Worm (Caenorhabditis elegans): ENCODE data around the gene F35D11.1.

Gene F35D11.1

ce11 chrII:4626606-4627005, at the start of gene F35D11.1:
Gene F35D11.1 (plus strand): TSS chrII:4626906.
- no peak for TF ChIP-seq gmeb-2 (tag; optimal IDR thresholded peaks at IDR 0.05)
- TF ChIP-seq odd-2 (tag; optimal IDR thresholded peaks at IDR 0.05) = no peak
- TF ChIP-seq dve-1 (tag; optimal IDR thresholded peaks at IDR 0.05) = no peak
- no peak for TF ChIP-seq syd-9 (tag; optimal IDR thresholded peaks at IDR 0.05)
- no peak for TF ChIP-seq ceh-48 (tag; optimal IDR thresholded peaks at IDR 0.05)
- no peak for TF ChIP-seq ztf-16 (tag; optimal IDR thresholded peaks at IDR 0.05)
- TF ChIP-seq fkh-10 (GFP tag; optimal IDR thresholded peaks at IDR 0.05) = no peak
- no peak for TF ChIP-seq fkh-6 (tag; optimal IDR thresholded peaks at IDR 0.05)
- TF ChIP-seq ceh-24 (tag; optimal IDR thresholded peaks at IDR 0.05) = no peak
- TF ChIP-seq unc-3 (GFP tag; conservative IDR thresholded peaks at IDR 0.05) = no peak
- no peak for TF ChIP-seq unc-3 (tag; optimal IDR thresholded peaks at IDR 0.05)
- TF ChIP-seq eyg-1 (tag; optimal IDR thresholded peaks at IDR 0.05) = no peak
- TF ChIP-seq pqm-1 (tag; optimal IDR thresholded peaks at IDR 0.05) = no peak
- no peak for TF ChIP-seq unc-42 (tag; optimal IDR thresholded peaks at IDR 0.05)
- TF ChIP-seq sdc-2 (tag; optimal IDR thresholded peaks at IDR 0.05) = no peak
- no peak for TF ChIP-seq lin-11 (tag; optimal IDR thresholded peaks at IDR 0.05)
- no peak for TF ChIP-seq pha-4 (tag; optimal IDR thresholded peaks at IDR 0.05)
- TF ChIP-seq elt-2 (tag; optimal IDR thresholded peaks at IDR 0.05) = no peak

ce11 chrII:4577391-4577790, 49.3 kb upstream of the F35D11.1 start:
- no peak for TF ChIP-seq unc-86 (tag; optimal IDR thresholded peaks at IDR 0.05)
- peak; percentile 30 for TF ChIP-seq tbx-2 (tag; optimal IDR thresholded peaks at IDR 0.05)

- TF ChIP-seq hlh-13 (GFP tag; optimal IDR thresholded peaks at IDR 0.05) (no peak), syd-9 (tag; optimal IDR thresholded peaks at IDR 0.05) (no peak), unc-42 (tag; optimal IDR thresholded peaks at IDR 0.05) (peak; percentile 62), lin-11 (tag; optimal IDR thresholded peaks at IDR 0.05) (no peak), ets-4 (tag; optimal IDR thresholded peaks at IDR 0.05) (no peak), fkh-10 (GFP tag; optimal IDR thresholded peaks at IDR 0.05) (no peak), hlh-8 (tag; optimal IDR thresholded peaks at IDR 0.05) (no peak), sox-4 (tag; optimal IDR thresholded peaks at IDR 0.05) (no peak), dmd-4 (tag; optimal IDR thresholded peaks at IDR 0.05; ENCODE audit: borderline replicate concordance) (no peak), lim-6 (tag; optimal IDR thresholded peaks at IDR 0.05) (no peak), pax-1 (tag; optimal IDR thresholded peaks at IDR 0.05) (no peak), unc-3 (GFP tag; conservative IDR thresholded peaks at IDR 0.05) (peak; percentile 63), unc-3 (tag; optimal IDR thresholded peaks at IDR 0.05) (no peak), pha-2 (tag; optimal IDR thresholded peaks at IDR 0.05) (no peak), C08G9.2 (tag; optimal IDR thresholded peaks at IDR 0.05) (no peak), unc-55 (GFP tag; optimal IDR thresholded peaks at IDR 0.05) (peak; percentile 37), ceh-22 (tag; optimal IDR thresholded peaks at IDR 0.05) (no peak), gmeb-2 (tag; optimal IDR thresholded peaks at IDR 0.05) (no peak), hlh-15 (tag; optimal IDR thresholded peaks at IDR 0.05) (no peak), Y22D7AL.16 (tag; optimal IDR thresholded peaks at IDR 0.05) (no peak), ceh-31 (tag; optimal IDR thresholded peaks at IDR 0.05) (no peak), fax-1 (tag; optimal IDR thresholded peaks at IDR 0.05) (no peak)
Observed at ce11 chrII:4579375-4579774, 47.3 kb upstream of the F35D11.1 start.

- peak; percentile 4 for TF ChIP-seq nfya-1 (tag; optimal IDR thresholded peaks at IDR 0.05)
- TF ChIP-seq ceh-22 (tag; optimal IDR thresholded peaks at IDR 0.05) = peak; percentile 42
- TF ChIP-seq tbx-2 (tag; optimal IDR thresholded peaks at IDR 0.05) = peak; percentile 32
- no peak for TF ChIP-seq mec-3 (tag; optimal IDR thresholded peaks at IDR 0.05; ENCODE audit: borderline replicate concordance)
Observed at ce11 chrII:4579920-4580474, 46.7 kb upstream of the F35D11.1 start.

Measured in whole organism, late embryonic.